Worm (Caenorhabditis elegans): ENCODE measurements around the gene zen-4.

The zen-4 gene

DNA sequence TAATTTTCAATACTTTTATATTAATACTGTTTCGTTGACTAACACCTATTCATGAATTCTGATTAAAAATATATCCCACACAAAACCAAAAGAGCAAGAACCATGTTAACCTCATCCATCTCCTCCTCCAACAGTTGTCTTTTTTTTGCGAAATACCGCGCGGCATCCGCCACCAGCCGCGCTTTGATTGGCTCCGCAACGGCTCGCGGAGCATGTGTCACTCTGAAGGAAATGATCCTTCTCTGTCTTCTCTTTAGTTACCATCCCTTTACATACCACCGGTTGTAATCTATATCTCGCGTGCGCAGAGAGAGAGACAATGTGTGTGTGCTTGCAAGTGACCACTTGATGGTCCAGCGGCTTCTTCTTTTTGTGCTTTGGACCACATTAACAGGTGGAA is 17.6 kb downstream of the zen-4 start:
- TF ChIP-seq nhr-10 (tag; optimal IDR thresholded peaks at IDR 0.05) (no peak), sma-9 (GFP tag; optimal IDR thresholded peaks at IDR 0.05) (no peak), sma-9 (tag; optimal IDR thresholded peaks at IDR 0.05) (no peak), egl-27 (tag; optimal IDR thresholded peaks at IDR 0.05) (no peak), ama-1 (optimal IDR thresholded peaks at IDR 0.05) (no peak), nhr-12 (tag; optimal IDR thresholded peaks at IDR 0.05) (no peak), unc-39 (tag; optimal IDR thresholded peaks at IDR 0.05) (no peak)

DNA sequence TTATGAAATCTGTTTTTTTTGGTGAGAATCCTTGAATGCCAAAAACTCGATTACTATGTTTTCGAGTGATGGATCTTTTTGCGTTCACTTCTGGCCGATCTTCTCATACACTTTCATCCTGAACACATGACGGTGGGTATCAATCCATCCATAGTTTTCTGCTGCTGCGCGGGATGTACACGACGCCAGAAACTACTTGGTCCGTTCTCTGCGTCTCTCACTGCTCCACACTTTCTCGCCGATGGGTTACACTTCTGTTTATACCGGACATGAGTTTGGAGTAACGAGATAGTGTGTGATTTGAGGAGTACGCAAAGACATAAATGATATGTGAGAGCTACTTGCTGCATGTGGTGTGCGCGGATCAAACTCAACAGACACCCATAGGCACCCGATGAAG is 22.7 kb downstream of the zen-4 start:
- no peak for TF ChIP-seq nhr-21 (tag; optimal IDR thresholded peaks at IDR 0.05)
- TF ChIP-seq ceh-16 (tag; optimal IDR thresholded peaks at IDR 0.05), result no peak
- TF ChIP-seq lin-11 (tag; optimal IDR thresholded peaks at IDR 0.05), result no peak
- no peak for TF ChIP-seq C34F6.9 (tag; optimal IDR thresholded peaks at IDR 0.05)
- no peak for TF ChIP-seq elt-1 (tag; optimal IDR thresholded peaks at IDR 0.05)
- TF ChIP-seq gmeb-1 (tag; optimal IDR thresholded peaks at IDR 0.05), result no peak
- TF ChIP-seq egl-27 (tag; optimal IDR thresholded peaks at IDR 0.05), result no peak
- no peak for TF ChIP-seq ZK546.5 (tag; optimal IDR thresholded peaks at IDR 0.05)
- TF ChIP-seq unc-62 (GFP tag; optimal IDR thresholded peaks at IDR 0.05), result no peak
- no peak for TF ChIP-seq nhr-77 (tag; optimal IDR thresholded peaks at IDR 0.05)
- TF ChIP-seq nhr-12 (tag; optimal IDR thresholded peaks at IDR 0.05), result no peak
- TF ChIP-seq unc-39 (tag; optimal IDR thresholded peaks at IDR 0.05), result no peak
- TF ChIP-seq aly-2 (tag; optimal IDR thresholded peaks at IDR 0.05), result no peak
- TF ChIP-seq alr-1 (tag; optimal IDR thresholded peaks at IDR 0.05), result no peak
- TF ChIP-seq nhr-11 (tag; optimal IDR thresholded peaks at IDR 0.05), result no peak
- no peak for TF ChIP-seq zag-1 (tag; optimal IDR thresholded peaks at IDR 0.05)
- TF ChIP-seq crh-2 (tag; optimal IDR thresholded peaks at IDR 0.05), result no peak
- TF ChIP-seq sma-3 (GFP tag; optimal IDR thresholded peaks at IDR 0.05), result no peak

- TF ChIP-seq blmp-1 (tag; optimal IDR thresholded peaks at IDR 0.05; ENCODE audit: insufficient read depth) (no peak), ztf-11 (tag; optimal IDR thresholded peaks at IDR 0.05) (no peak), Y55F3AM.14 (GFP tag; optimal IDR thresholded peaks at IDR 0.05) (no peak), nhr-11 (tag; optimal IDR thresholded peaks at IDR 0.05) (no peak), alr-1 (tag; optimal IDR thresholded peaks at IDR 0.05) (no peak), mab-5 (tag; optimal IDR thresholded peaks at IDR 0.05) (no peak), ztf-4 (tag; optimal IDR thresholded peaks at IDR 0.05) (no peak), dmd-4 (tag; optimal IDR thresholded peaks at IDR 0.05) (no peak), mbf-1 (tag; optimal IDR thresholded peaks at IDR 0.05) (no peak)
Observed at ce11 chrIV:6145984-6146383, 28.0 kb downstream of the zen-4 start.

ce11 chrIV:6149359-6149758 is 31.3 kb downstream of the zen-4 start:
- TF ChIP-seq zag-1 (tag; optimal IDR thresholded peaks at IDR 0.05) (no peak), lin-11 (tag; optimal IDR thresholded peaks at IDR 0.05) (no peak), ama-1 (optimal IDR thresholded peaks at IDR 0.05) (no peak), ceh-82 (tag; optimal IDR thresholded peaks at IDR 0.05) (no peak), unc-39 (tag; optimal IDR thresholded peaks at IDR 0.05) (no peak), dmd-4 (tag; optimal IDR thresholded peaks at IDR 0.05) (no peak), lin-39 (tag; optimal IDR thresholded peaks at IDR 0.05) (no peak), sma-9 (GFP tag; optimal IDR thresholded peaks at IDR 0.05) (no peak), sma-9 (tag; optimal IDR thresholded peaks at IDR 0.05) (no peak), nhr-21 (tag; optimal IDR thresholded peaks at IDR 0.05) (no peak), gmeb-1 (tag; optimal IDR thresholded peaks at IDR 0.05) (no peak), sma-3 (GFP tag; optimal IDR thresholded peaks at IDR 0.05) (no peak)

DNA sequence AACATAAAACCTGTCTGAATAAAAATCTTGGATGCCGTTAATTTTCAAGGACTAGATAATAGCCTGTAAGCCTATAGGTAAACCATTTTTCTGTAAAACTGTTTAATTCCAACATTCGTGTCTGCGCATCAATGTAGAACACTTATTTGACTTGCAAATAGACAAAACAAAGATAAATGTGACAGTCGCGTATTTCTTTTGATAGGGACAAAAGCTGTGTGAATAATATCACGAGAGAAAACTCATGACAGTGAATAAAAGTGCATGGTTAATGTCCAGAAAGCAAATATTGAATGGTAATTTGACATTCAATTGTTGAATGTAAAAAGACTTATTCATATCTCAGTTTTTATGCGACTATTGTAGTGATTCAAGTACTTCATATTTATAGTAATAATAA is 33.5 kb downstream of the zen-4 start, which contains the start of gene C11D2.3:
TSS of gene C11D2.3 (plus strand) at position 301 of the 400 bp plus-strand sequence.
- no peak for TF ChIP-seq nhr-10 (tag; optimal IDR thresholded peaks at IDR 0.05)
- no peak for TF ChIP-seq nhr-6 (tag; optimal IDR thresholded peaks at IDR 0.05)

DNA sequence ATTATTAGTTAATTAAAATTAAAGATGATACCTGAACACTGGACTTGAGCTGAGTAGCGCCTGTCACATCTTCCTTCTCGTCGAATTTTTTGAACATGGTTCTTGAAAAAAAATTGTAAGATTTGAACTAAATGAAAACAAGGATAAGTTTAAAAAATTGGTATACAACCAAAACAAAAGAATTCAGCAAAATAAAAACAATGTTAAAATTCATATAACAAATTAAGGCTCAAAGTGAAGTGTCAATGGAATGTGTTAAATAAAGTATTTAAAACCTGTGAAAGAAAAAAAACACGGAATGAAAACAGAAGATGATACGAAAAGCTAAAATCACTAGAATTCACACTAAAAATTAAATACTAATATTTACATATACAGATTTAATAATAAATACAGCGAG is 37.3 kb downstream of the zen-4 start, which contains the start of gene C11D2.7:
TSS of gene C11D2.7 (minus strand) at position 101 of the 400 bp plus-strand sequence.
- no peak for TF ChIP-seq ztf-1 (GFP tag; conservative IDR thresholded peaks at IDR 0.05)
- no peak for TF ChIP-seq nhr-77 (tag; optimal IDR thresholded peaks at IDR 0.05)
- TF ChIP-seq lin-11 (tag; optimal IDR thresholded peaks at IDR 0.05), result no peak
- TF ChIP-seq skn-1 (tag; optimal IDR thresholded peaks at IDR 0.05), result no peak
- TF ChIP-seq elt-3 (tag; optimal IDR thresholded peaks at IDR 0.05), result no peak
- TF ChIP-seq nhr-10 (tag; optimal IDR thresholded peaks at IDR 0.05), result no peak
- TF ChIP-seq ceh-16 (tag; optimal IDR thresholded peaks at IDR 0.05), result no peak
- TF ChIP-seq nhr-129 (tag; optimal IDR thresholded peaks at IDR 0.05), result no peak
- TF ChIP-seq nhr-23 (tag; optimal IDR thresholded peaks at IDR 0.05), result no peak
- no peak for TF ChIP-seq nhr-25 (tag; optimal IDR thresholded peaks at IDR 0.05)
- no peak for TF ChIP-seq nhr-6 (tag; optimal IDR thresholded peaks at IDR 0.05)
- TF ChIP-seq nhr-11 (tag; optimal IDR thresholded peaks at IDR 0.05), result no peak
- no peak for TF ChIP-seq unc-55 (GFP tag; optimal IDR thresholded peaks at IDR 0.05)
- TF ChIP-seq peb-1 (tag; optimal IDR thresholded peaks at IDR 0.05), result no peak
